Worm (Caenorhabditis elegans) whole organism, late embryonic: Measurements from ENCODE around the gene ccr-4.

Experiments
- C08G9.2 ChIP-seq: sonication (generic microtip); optimal IDR thresholded peaks from 2 replicates; lab custom pipeline; 2016; ENCODE audit warnings: mild to moderate bottlenecking, missing genetic modification characterization, moderate library complexity, missing compliant biosample characterization
- C38D4.7 ChIP-seq: fragments of 200-800 bp; sonication (Bioruptor generic); optimal IDR thresholded peaks from 2 replicates; lab custom pipeline; 2018; ENCODE audit warnings: mild to moderate bottlenecking, missing genetic modification characterization, moderate library complexity, missing compliant biosample characterization
- F13H6.1 ChIP-seq: sonication (generic microtip); optimal IDR thresholded peaks from 2 replicates; lab custom pipeline; 2016; ENCODE audit warnings: missing genetic modification characterization, missing compliant biosample characterization
- K02D7.2 ChIP-seq: sonication (generic microtip); optimal IDR thresholded peaks from 2 replicates; lab custom pipeline; 2017; ENCODE audit warnings: mild to moderate bottlenecking, missing genetic modification characterization, missing compliant biosample characterization
- K09A11.1 ChIP-seq: sonication (generic microtip); optimal IDR thresholded peaks from 2 replicates; lab custom pipeline; 2017; ENCODE audit warnings: antibody characterized with exemption, mild to moderate bottlenecking, missing genetic modification characterization, missing compliant biosample characterization; ENCODE audit not compliant: insufficient read depth
- T23F11.4 ChIP-seq: fragments of 200-800 bp; sonication (Bioruptor generic); optimal IDR thresholded peaks from 2 replicates; lab custom pipeline; 2018; ENCODE audit warnings: mild to moderate bottlenecking, missing genetic modification characterization, missing compliant biosample characterization
- Y22D7AL.16 ChIP-seq: sonication (generic microtip); optimal IDR thresholded peaks from 2 replicates; lab custom pipeline; 2016; ENCODE audit warnings: missing genetic modification characterization, missing compliant biosample characterization
- ahr-1 ChIP-seq: sonication (generic microtip); optimal IDR thresholded peaks from 2 replicates; lab custom pipeline; 2016; ENCODE audit warnings: missing genetic modification characterization, missing compliant biosample characterization
- ceh-14 ChIP-seq: sonication (generic microtip); optimal IDR thresholded peaks from 2 replicates; lab custom pipeline; 2016; ENCODE audit warnings: missing genotype, missing genetic modification characterization, missing compliant biosample characterization
- ceh-18 ChIP-seq: sonication (generic microtip); optimal IDR thresholded peaks from 2 replicates; lab custom pipeline; 2016; ENCODE audit warnings: missing genetic modification characterization, missing compliant biosample characterization
- ceh-22 ChIP-seq: sonication (generic microtip); optimal IDR thresholded peaks from 2 replicates; lab custom pipeline; 2017; ENCODE audit warnings: missing biosample characterization, missing genetic modification characterization
- ceh-24 ChIP-seq: sonication (generic microtip); optimal IDR thresholded peaks from 2 replicates; lab custom pipeline; 2016; ENCODE audit warnings: mild to moderate bottlenecking, missing genetic modification characterization, missing compliant biosample characterization
- ceh-30 ChIP-seq: fragments of 150-350 bp; optimal IDR thresholded peaks from 2 replicates; lab custom pipeline; 2014; ENCODE audit warnings: missing biosample characterization, missing genetic modification characterization
- ceh-31 ChIP-seq: sonication (generic microtip); optimal IDR thresholded peaks from 2 replicates; lab custom pipeline; 2016; ENCODE audit warnings: missing genetic modification characterization, missing compliant biosample characterization
- ceh-45 ChIP-seq: fragments of 200-800 bp; sonication (Bioruptor generic); IDR thresholded peaks from 2 replicates; pipeline ENCODE4 v1.3.6; 2022; ENCODE audit warnings: missing genetic modification reagents, missing genetic modification characterization, missing compliant biosample characterization
- ceh-48 ChIP-seq: sonication (generic microtip); optimal IDR thresholded peaks from 2 replicates; lab custom pipeline; 2016; ENCODE audit warnings: missing genetic modification characterization, inconsistent platforms, missing compliant biosample characterization
- ceh-9 ChIP-seq: sonication (generic microtip); optimal IDR thresholded peaks from 2 replicates; lab custom pipeline; 2016; ENCODE audit warnings: mild to moderate bottlenecking, missing genetic modification characterization, inconsistent platforms, missing compliant biosample characterization
- dmd-4 ChIP-seq: sonication (generic microtip); optimal IDR thresholded peaks from 2 replicates; lab custom pipeline; 2016; ENCODE audit warnings: borderline replicate concordance, missing genetic modification characterization, missing compliant biosample characterization
- elt-2 ChIP-seq: sonication (generic microtip); optimal IDR thresholded peaks from 2 replicates; lab custom pipeline; 2016; ENCODE audit warnings: missing genetic modification reagents, missing genetic modification characterization, missing compliant biosample characterization
- elt-4 ChIP-seq: sonication (generic microtip); optimal IDR thresholded peaks from 2 replicates; lab custom pipeline; 2016; ENCODE audit warnings: missing genetic modification characterization, missing compliant biosample characterization
- ets-4 ChIP-seq: sonication (generic microtip); optimal IDR thresholded peaks from 2 replicates; lab custom pipeline; 2016; ENCODE audit warnings: missing genetic modification characterization, missing compliant biosample characterization
- fax-1 ChIP-seq: sonication (generic microtip); optimal IDR thresholded peaks from 2 replicates; lab custom pipeline; 2016; ENCODE audit warnings: missing genotype, missing genetic modification characterization, missing compliant biosample characterization
- gmeb-2 ChIP-seq: sonication (generic microtip); optimal IDR thresholded peaks from 2 replicates; lab custom pipeline; 2016; ENCODE audit warnings: missing genetic modification characterization, inconsistent platforms, missing compliant biosample characterization
- hlh-15 ChIP-seq: sonication (generic microtip); optimal IDR thresholded peaks from 2 replicates; lab custom pipeline; 2016; ENCODE audit warnings: missing genetic modification characterization, missing compliant biosample characterization
- hlh-6 ChIP-seq: sonication (generic microtip); optimal IDR thresholded peaks from 2 replicates; lab custom pipeline; 2016; ENCODE audit warnings: missing genotype, missing genetic modification characterization, missing compliant biosample characterization
- hlh-8 ChIP-seq: sonication (generic microtip); optimal IDR thresholded peaks from 2 replicates; lab custom pipeline; 2016; ENCODE audit warnings: missing genotype, missing genetic modification characterization, missing compliant biosample characterization
- madf-2 ChIP-seq: sonication (generic microtip); optimal IDR thresholded peaks from 2 replicates; lab custom pipeline; 2017; ENCODE audit warnings: missing genetic modification characterization, missing compliant biosample characterization
- nfya-1 ChIP-seq: sonication (generic microtip); optimal IDR thresholded peaks from 2 replicates; lab custom pipeline; 2017; ENCODE audit warnings: missing genetic modification characterization, mild to moderate bottlenecking, missing compliant biosample characterization, antibody characterized with exemption, moderate library complexity
- nhr-11 ChIP-seq: fragments of 150-350 bp; optimal IDR thresholded peaks from 2 replicates; lab custom pipeline; 2014; ENCODE audit warnings: missing biosample characterization, missing genetic modification characterization
- npax-4 ChIP-seq: sonication (generic microtip); optimal IDR thresholded peaks from 2 replicates; lab custom pipeline; 2016; ENCODE audit warnings: missing genetic modification characterization, missing compliant biosample characterization
- odd-2 ChIP-seq: sonication (generic microtip); optimal IDR thresholded peaks from 2 replicates; lab custom pipeline; 2017; ENCODE audit warnings: antibody characterized with exemption, mild to moderate bottlenecking, missing genetic modification characterization, missing compliant biosample characterization
- pax-1 ChIP-seq: fragments of 150-350 bp; optimal IDR thresholded peaks from 2 replicates; lab custom pipeline; 2014; ENCODE audit warnings: missing biosample characterization, missing genetic modification characterization
- pha-2 ChIP-seq: sonication (generic microtip); optimal IDR thresholded peaks from 2 replicates; lab custom pipeline; 2017; ENCODE audit warnings: mild to moderate bottlenecking, missing genetic modification characterization, missing compliant biosample characterization
- pha-4 ChIP-seq: fragments of 150-350 bp; optimal IDR thresholded peaks from 2 replicates; lab custom pipeline; 2018; ENCODE audit warnings: missing biosample characterization, missing genetic modification reagents, missing genetic modification characterization
- pqm-1 ChIP-seq: sonication (generic microtip); optimal IDR thresholded peaks from 2 replicates; lab custom pipeline; 2016; ENCODE audit warnings: missing genetic modification characterization, missing compliant biosample characterization
- rnt-1 ChIP-seq: sonication (generic microtip); optimal IDR thresholded peaks from 2 replicates; lab custom pipeline; 2016; ENCODE audit warnings: missing genetic modification characterization, missing compliant biosample characterization
- sox-2 ChIP-seq: fragments of 200-800 bp; sonication (Bioruptor generic); IDR thresholded peaks from 2 replicates; pipeline ENCODE4 v1.3.6; 2022; ENCODE audit warnings: missing genetic modification reagents, missing genetic modification characterization, missing compliant biosample characterization
- tbx-7 ChIP-seq: sonication (generic microtip); optimal IDR thresholded peaks from 2 replicates; lab custom pipeline; 2016; ENCODE audit warnings: missing genotype, missing genetic modification characterization, missing compliant biosample characterization
- unc-3 ChIP-seq, 2 experiments: fragments of 200-800 bp in 1 of 2; sonication (Bioruptor generic) in 1 of 2; sonication (generic microtip) in 1 of 2; conservative IDR thresholded peaks in 1 of 2; optimal IDR thresholded peaks in 1 of 2; 2 replicates each; pipeline versions ENCODE4 v1.3.6 to Lab custom; 2016 to 2022; ENCODE audit warnings: missing compliant biosample characterization in 2 of 2, missing genetic modification characterization in 2 of 2, missing genetic modification reagents in 1 of 2
- unc-42 ChIP-seq: sonication (generic microtip); optimal IDR thresholded peaks from 2 replicates; lab custom pipeline; 2016; ENCODE audit warnings: missing genotype, missing genetic modification characterization, missing compliant biosample characterization
- unc-55 ChIP-seq: sonication (generic microtip); optimal IDR thresholded peaks from 2 replicates; lab custom pipeline; 2017; ENCODE audit warnings: missing biosample characterization, missing genetic modification reagents, missing genetic modification characterization
- zip-5 ChIP-seq: sonication (generic microtip); optimal IDR thresholded peaks from 2 replicates; lab custom pipeline; 2016; ENCODE audit warnings: missing genetic modification characterization, missing compliant biosample characterization

The ccr-4 gene

ce11 chrIV:12371879-12372278, 10.5 kb downstream of the ccr-4 start, which contains the start of gene wdr-46:
wdr-46 (plus strand) TSS chrIV:12372253.
- TF ChIP-seq K09A11.1 (tag; lab: Kevin White, UChicago): peak; percentile 9
- peak; percentile 42 for TF ChIP-seq pax-1
- peak; percentile 38 for TF ChIP-seq ceh-31 (tag; lab: Kevin White, UChicago)
- no peak for TF ChIP-seq ceh-45 (GFP tag; lab: Robert Waterston, UW)
- peak; percentile 38 for TF ChIP-seq unc-55
- no peak for TF ChIP-seq zip-5 (tag; lab: Kevin White, UChicago)
- no peak for TF ChIP-seq ceh-14 (tag; lab: Kevin White, UChicago)
- TF ChIP-seq K02D7.2 (tag; lab: Kevin White, UChicago): no peak
- TF ChIP-seq madf-2 (tag; lab: Kevin White, UChicago): no peak
- TF ChIP-seq hlh-8 (tag; lab: Kevin White, UChicago): no peak
- TF ChIP-seq dmd-4: no peak
- peak; percentile 44 for TF ChIP-seq elt-2 (tag; lab: Kevin White, UChicago)
- no peak for TF ChIP-seq pqm-1
- TF ChIP-seq ceh-30: peak; percentile 20
- TF ChIP-seq unc-42: peak; percentile 43
- peak; percentile 79 for TF ChIP-seq nfya-1 (tag; lab: Kevin White, UChicago)
- TF ChIP-seq npax-4 (tag; lab: Kevin White, UChicago): no peak

ce11 chrIV:12376021-12376420, 14.7 kb downstream of the ccr-4 start, which contains the start of gene atz-1:
atz-1 (minus strand) TSS chrIV:12376121.
- no peak for TF ChIP-seq hlh-15
- TF ChIP-seq fax-1 (tag; lab: Kevin White, UChicago): no peak
- TF ChIP-seq pha-2 (tag; lab: Kevin White, UChicago): no peak
- TF ChIP-seq ceh-18: no peak
- no peak for TF ChIP-seq ets-4 (tag; lab: Kevin White, UChicago)
- no peak for TF ChIP-seq pha-4 (tag; lab: Kevin White, UChicago)
- no peak for TF ChIP-seq C38D4.7
- TF ChIP-seq elt-4 (tag; lab: Kevin White, UChicago): no peak
- TF ChIP-seq unc-42: no peak
- TF ChIP-seq elt-2 (tag; lab: Kevin White, UChicago): no peak
- TF ChIP-seq T23F11.4 (GFP tag; lab: Kevin White, UChicago): no peak
- TF ChIP-seq nhr-11 (tag; lab: Kevin White, UChicago): no peak
- TF ChIP-seq gmeb-2 (tag; lab: Kevin White, UChicago): no peak

ce11 chrIV:12378919-12379318, 17.6 kb downstream of the ccr-4 start:
- TF ChIP-seq ceh-22 (no peak), nfya-1 (tag; lab: Kevin White, UChicago) (no peak), hlh-6 (no peak), odd-2 (tag; lab: Kevin White, UChicago) (no peak), C38D4.7 (no peak), ahr-1 (tag; lab: Kevin White, UChicago) (no peak), madf-2 (tag; lab: Kevin White, UChicago) (no peak), K09A11.1 (tag; lab: Kevin White, UChicago) (no peak), ceh-9 (tag; lab: Kevin White, UChicago) (no peak), nhr-11 (tag; lab: Kevin White, UChicago) (no peak), sox-2 (GFP tag; lab: Robert Waterston, UW) (no peak), ceh-30 (no peak), T23F11.4 (GFP tag; lab: Kevin White, UChicago) (no peak), ceh-45 (GFP tag; lab: Robert Waterston, UW) (no peak), npax-4 (tag; lab: Kevin White, UChicago) (no peak), rnt-1 (tag; lab: Kevin White, UChicago) (no peak), ceh-48 (tag; lab: Kevin White, UChicago) (no peak), C08G9.2 (tag; lab: Kevin White, UChicago) (no peak)

DNA sequence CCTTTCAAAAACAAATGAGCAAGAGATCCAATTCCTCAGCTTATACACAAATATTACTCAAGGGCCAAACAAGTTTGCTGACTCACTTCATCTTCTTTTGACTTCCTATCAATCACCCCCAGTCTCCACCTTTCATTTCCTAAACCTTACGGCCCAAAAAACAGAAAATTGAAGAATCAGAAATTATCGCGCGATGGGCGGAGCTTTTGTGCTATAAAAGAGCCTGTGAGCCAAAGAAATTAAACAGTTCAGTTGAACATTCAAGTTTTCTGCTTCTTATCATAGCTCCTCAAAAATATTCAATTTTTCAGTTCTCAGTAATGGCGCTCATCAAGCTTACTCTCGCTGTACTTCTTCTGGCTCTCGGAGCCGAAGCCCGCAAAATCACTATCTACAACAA, 18.4 kb downstream of the ccr-4 start, which contains the start of gene thn-1:
TSS of gene thn-1 (plus strand) at position 301 of the 400 bp plus-strand sequence.
- TF ChIP-seq zip-5 (tag; lab: Kevin White, UChicago) (no peak), hlh-15 (no peak), ceh-24 (tag; lab: Kevin White, UChicago) (no peak), Y22D7AL.16 (tag; lab: Kevin White, UChicago) (no peak), ceh-48 (tag; lab: Kevin White, UChicago) (no peak), madf-2 (tag; lab: Kevin White, UChicago) (no peak), unc-3 (GFP tag; conservative IDR thresholded peaks at IDR 0.05; lab: Robert Waterston, UW) (no peak), unc-3 (tag; optimal IDR thresholded peaks at IDR 0.05; lab: Kevin White, UChicago) (no peak), tbx-7 (tag; lab: Kevin White, UChicago) (no peak), hlh-8 (tag; lab: Kevin White, UChicago) (no peak), dmd-4 (no peak), sox-2 (GFP tag; lab: Robert Waterston, UW) (no peak), F13H6.1 (tag; lab: Kevin White, UChicago) (no peak), npax-4 (tag; lab: Kevin White, UChicago) (no peak)
